Worm (Caenorhabditis elegans) whole organism, L4 larva: Measurements from ENCODE around the gene btb-20.
"Not testable (repeated sequence)": the region's sequence is repeated elsewhere in the genome, so short reads cannot be mapped to it uniquely, and the experiment has no call there.

Source experiments
- D1046.2 ChIP-seq: fragments of 200-800 bp; sonication (Bioruptor generic); IDR thresholded peaks from 2 replicates; pipeline ENCODE4 v1.3.6; 2022; ENCODE audit warnings: missing genetic modification characterization, missing compliant biosample characterization
- F10B5.3 ChIP-seq: sonication (generic microtip); optimal IDR thresholded peaks from 2 replicates; lab custom pipeline; 2016; ENCODE audit warnings: mild to moderate bottlenecking, missing genetic modification characterization, missing compliant biosample characterization
- F44E2.7 ChIP-seq: fragments of 200-800 bp; sonication (Bioruptor generic); IDR thresholded peaks from 2 replicates; pipeline ENCODE4 v2.1.2; 2022; ENCODE audit warnings: missing genetic modification characterization, missing compliant biosample characterization
- F49E8.2 ChIP-seq: sonication (generic microtip); optimal IDR thresholded peaks from 2 replicates; lab custom pipeline; 2016; ENCODE audit warnings: missing compliant biosample characterization, mild to moderate bottlenecking, missing genetic modification characterization, borderline replicate concordance
- T20F7.1 ChIP-seq: fragments of 200-800 bp; sonication (Bioruptor generic); optimal IDR thresholded peaks from 2 replicates; lab custom pipeline; 2018; ENCODE audit warnings: mild to moderate bottlenecking, missing genetic modification characterization, missing compliant biosample characterization
- Y5F2A.4 ChIP-seq: fragments of 200-800 bp; sonication (Bioruptor generic); optimal IDR thresholded peaks from 2 replicates; lab custom pipeline; 2018; ENCODE audit warnings: mild to moderate bottlenecking, missing genetic modification characterization, missing compliant biosample characterization
- ZK337.2 ChIP-seq: fragments of 200-800 bp; sonication (Bioruptor generic); IDR thresholded peaks from 2 replicates; pipeline ENCODE4 v1.3.6; 2022; ENCODE audit warnings: missing genetic modification reagents, missing genetic modification characterization, missing compliant biosample characterization
- aha-1 ChIP-seq: fragments of 150-350 bp; peaks from one replicate; lab custom pipeline; 2014; ENCODE audit warnings: missing biosample characterization, missing genetic modification characterization
- ceh-20 ChIP-seq: fragments of 200-800 bp; sonication (Bioruptor generic); IDR thresholded peaks from 2 replicates; pipeline ENCODE4 v1.3.6; 2022; ENCODE audit warnings: missing genetic modification reagents, missing genetic modification characterization, missing compliant biosample characterization
- dmd-6 ChIP-seq: fragments of 200-800 bp; sonication (Bioruptor generic); IDR thresholded peaks from 2 replicates; pipeline ENCODE4 v1.3.6; 2022; ENCODE audit warnings: missing genetic modification reagents, missing genetic modification characterization, missing compliant biosample characterization
- dmd-8 ChIP-seq: fragments of 200-800 bp; sonication (Bioruptor generic); IDR thresholded peaks from 2 replicates; pipeline ENCODE4 v1.3.6; 2022; ENCODE audit warnings: missing genetic modification characterization, missing compliant biosample characterization
- dmd-9 ChIP-seq: fragments of 200-800 bp; sonication (Bioruptor generic); IDR thresholded peaks from 2 replicates; pipeline ENCODE4 v1.3.6; 2022; ENCODE audit warnings: missing genetic modification reagents, missing genetic modification characterization, missing compliant biosample characterization
- dpl-1 ChIP-seq: fragments of 150-350 bp; optimal IDR thresholded peaks from 2 replicates; lab custom pipeline; 2014; ENCODE audit warnings: missing biosample characterization, missing genetic modification reagents, missing genetic modification characterization
- duxl-1 ChIP-seq: sonication (generic microtip); optimal IDR thresholded peaks from 2 replicates; lab custom pipeline; 2016; ENCODE audit warnings: mild to moderate bottlenecking, missing genetic modification characterization, moderate library complexity, missing compliant biosample characterization; ENCODE audit not compliant: poor library complexity
- dve-1 ChIP-seq: sonication (generic microtip); optimal IDR thresholded peaks from 2 replicates; lab custom pipeline; 2017; ENCODE audit warnings: antibody characterized with exemption, mild to moderate bottlenecking, missing genetic modification characterization, missing compliant biosample characterization; ENCODE audit not compliant: insufficient read depth
- egl-43 ChIP-seq: fragments of 200-800 bp; sonication (Bioruptor generic); IDR thresholded peaks from 2 replicates; pipeline ENCODE4 v1.3.6; 2022; ENCODE audit warnings: missing genetic modification reagents, missing genetic modification characterization, missing compliant biosample characterization
- fkh-10 ChIP-seq: fragments of 150-350 bp; optimal IDR thresholded peaks from 2 replicates; lab custom pipeline; 2014; ENCODE audit warnings: missing biosample characterization, missing genetic modification reagents, missing genetic modification characterization
- hif-1 ChIP-seq, 2 experiments: sonication (generic microtip); optimal IDR thresholded peaks; 2 replicates each; lab custom pipeline; 2016 to 2017; ENCODE audit warnings: missing compliant biosample characterization in 2 of 2, missing genetic modification characterization in 2 of 2, missing genetic modification reagents in 2 of 2, missing genotype in 2 of 2, mild to moderate bottlenecking in 1 of 2
- hlh-30 ChIP-seq: sonication (generic microtip); optimal IDR thresholded peaks from 2 replicates; lab custom pipeline; 2017; ENCODE audit warnings: antibody characterized with exemption, mild to moderate bottlenecking, missing genetic modification characterization, missing compliant biosample characterization; ENCODE audit not compliant: insufficient read depth
- hmg-1.1 ChIP-seq: fragments of 200-800 bp; sonication (Bioruptor generic); IDR thresholded peaks from 2 replicates; pipeline ENCODE4 v1.3.6; 2022; ENCODE audit warnings: missing genetic modification reagents, missing genetic modification characterization, missing compliant biosample characterization
- lin-15B ChIP-seq: fragments of 150-350 bp; sonication (generic microtip); optimal IDR thresholded peaks from 3 replicates; lab custom pipeline; 2014; ENCODE audit warnings: missing biosample characterization, missing genetic modification characterization
- lin-38 ChIP-seq: fragments of 200-800 bp; sonication (Bioruptor generic); IDR thresholded peaks from 2 replicates; pipeline ENCODE4 v1.3.6; 2022; ENCODE audit warnings: missing genetic modification reagents, missing genetic modification characterization, missing compliant biosample characterization
- lsy-2 ChIP-seq, 2 experiments: fragments of 150-350 bp in 1 of 2; sonication (generic microtip) in 1 of 2; optimal IDR thresholded peaks; 2 replicates each; lab custom pipeline; 2014 to 2017; ENCODE audit warnings: missing biosample characterization in 2 of 2, missing genetic modification characterization in 2 of 2
- madf-5 ChIP-seq, 2 experiments: fragments of 200-800 bp; sonication (Bioruptor generic); IDR thresholded peaks; 2 replicates each; pipeline ENCODE4 v1.3.6; 2022; ENCODE audit warnings: missing compliant biosample characterization in 2 of 2, missing genetic modification characterization in 2 of 2
- madf-9 ChIP-seq: fragments of 200-800 bp; sonication (Bioruptor generic); conservative IDR thresholded peaks from 2 replicates; pipeline ENCODE4 v1.3.6; 2022; ENCODE audit warnings: missing genetic modification reagents, missing genetic modification characterization, missing compliant biosample characterization
- mdt-29 ChIP-seq: fragments of 200-800 bp; sonication (Bioruptor generic); IDR thresholded peaks from 2 replicates; pipeline ENCODE4 v1.3.6; 2022; ENCODE audit warnings: missing genetic modification reagents, missing genetic modification characterization, missing compliant biosample characterization
- mep-1 ChIP-seq: fragments of 150-350 bp; sonication (generic microtip); optimal IDR thresholded peaks from 3 replicates; lab custom pipeline; 2014; ENCODE audit warnings: missing biosample characterization, missing genetic modification characterization
- mes-2 ChIP-seq: sonication (generic microtip); optimal IDR thresholded peaks from 2 replicates; lab custom pipeline; 2016; ENCODE audit warnings: missing genotype, mild to moderate bottlenecking, missing genetic modification characterization, missing compliant biosample characterization; ENCODE audit not compliant: poor library complexity, severe bottlenecking
- mxl-2 ChIP-seq: fragments of 200-800 bp; sonication (Bioruptor generic); conservative IDR thresholded peaks from 2 replicates; pipeline ENCODE4 v1.3.6; 2022; ENCODE audit warnings: missing genetic modification reagents, missing genetic modification characterization, missing compliant biosample characterization
- mxl-3 ChIP-seq: fragments of 200-800 bp; sonication (Bioruptor generic); optimal IDR thresholded peaks from 2 replicates; lab custom pipeline; 2018; ENCODE audit warnings: mild to moderate bottlenecking, missing genetic modification characterization, missing compliant biosample characterization
- nhr-102 ChIP-seq: sonication (generic microtip); optimal IDR thresholded peaks from 2 replicates; lab custom pipeline; 2016; ENCODE audit warnings: mild to moderate bottlenecking, missing genetic modification characterization, moderate library complexity, missing compliant biosample characterization
- nhr-237 ChIP-seq: sonication (generic microtip); optimal IDR thresholded peaks from 2 replicates; lab custom pipeline; 2017; ENCODE audit warnings: missing biosample characterization, missing genetic modification characterization
- nhr-41 ChIP-seq: fragments of 200-800 bp; sonication (Bioruptor generic); IDR thresholded peaks from 2 replicates; pipeline ENCODE4 v1.3.6; 2022; ENCODE audit warnings: missing genetic modification reagents, missing genetic modification characterization, missing compliant biosample characterization
- nhr-42 ChIP-seq: fragments of 200-800 bp; sonication (Bioruptor generic); IDR thresholded peaks from 2 replicates; pipeline ENCODE4 v1.3.6; 2022; ENCODE audit warnings: missing genetic modification characterization, missing compliant biosample characterization
- nhr-48 ChIP-seq: sonication (generic microtip); optimal IDR thresholded peaks from 2 replicates; lab custom pipeline; 2016; ENCODE audit warnings: mild to moderate bottlenecking, missing genetic modification characterization, missing compliant biosample characterization
- nhr-76 ChIP-seq: fragments of 150-350 bp; optimal IDR thresholded peaks from 2 replicates; lab custom pipeline; 2014; ENCODE audit warnings: missing biosample characterization, missing genetic modification characterization
- nhr-77 ChIP-seq: fragments of 150-350 bp; optimal IDR thresholded peaks from 2 replicates; lab custom pipeline; 2014; ENCODE audit warnings: missing biosample characterization, missing genetic modification characterization
- pha-4 ChIP-seq, 2 experiments: fragments of 150-350 bp in 1 of 2; fragments of 200-800 bp in 1 of 2; sonication (Bioruptor generic) in 1 of 2; IDR thresholded peaks in 1 of 2; optimal IDR thresholded peaks in 1 of 2; 2 replicates each; pipeline versions ENCODE4 v1.3.6 to Lab custom; 2014 to 2022; ENCODE audit warnings: missing genetic modification characterization in 2 of 2, missing genetic modification reagents in 2 of 2, missing biosample characterization in 1 of 2, missing compliant biosample characterization in 1 of 2
- saeg-2 ChIP-seq: fragments of 200-800 bp; sonication (Bioruptor generic); IDR thresholded peaks from 2 replicates; pipeline ENCODE4 v1.3.6; 2022; ENCODE audit warnings: missing genetic modification reagents, missing genetic modification characterization, missing compliant biosample characterization
- sdz-12 ChIP-seq: fragments of 200-800 bp; sonication (Bioruptor generic); optimal IDR thresholded peaks from 2 replicates; lab custom pipeline; 2018; ENCODE audit warnings: mild to moderate bottlenecking, missing genetic modification characterization, missing compliant biosample characterization
- spr-1 ChIP-seq: sonication (generic microtip); optimal IDR thresholded peaks from 2 replicates; lab custom pipeline; 2016; ENCODE audit warnings: mild to moderate bottlenecking, missing genetic modification characterization, missing compliant biosample characterization
- tag-97 ChIP-seq: fragments of 200-800 bp; sonication (Bioruptor generic); IDR thresholded peaks from 2 replicates; pipeline ENCODE4 v1.3.6; 2022; ENCODE audit warnings: missing genetic modification characterization, missing compliant biosample characterization
- tra-1 ChIP-seq: fragments of 200-800 bp; sonication (Bioruptor generic); IDR thresholded peaks from 2 replicates; pipeline ENCODE4 v1.3.6; 2022; ENCODE audit warnings: missing genetic modification reagents, missing genetic modification characterization, missing compliant biosample characterization
- unc-130 ChIP-seq: sonication (generic microtip); optimal IDR thresholded peaks from 2 replicates; lab custom pipeline; 2016; ENCODE audit warnings: missing genetic modification reagents, missing genetic modification characterization, missing compliant biosample characterization

The btb-20 gene

ce11 chrII:14563766-14564370, 40.5 kb upstream of the btb-20 start:
- TF ChIP-seq unc-130 (peak; percentile 12), lin-38 (GFP tag; lab: Robert Waterston, UW) (peak; percentile 48), mes-2 (peak; percentile 71), hif-1 (tag; optimal IDR thresholded peaks at IDR 0.05; lab: Kevin White, UChicago) (peak in 1 of 2 experiments; percentile 32), lsy-2 (tag; optimal IDR thresholded peaks at IDR 0.05; lab: Kevin White, UChicago) (peak; percentile 15 to 94), ZK337.2 (GFP tag; lab: Robert Waterston, UW) (peak; percentile 69; the same call in 1 of the 2 replicates), nhr-77 (peak; percentile 32), madf-5 (GFP tag; IDR thresholded peaks at IDR 0.05; lab: Robert Waterston, UW) (peak in 1 of 2 experiments; percentile 43; a peak in 1 of 4 replicates), hmg-1.1 (0 out of 2 replicates have a peak, but pooled peaks have one; percentile 44)
- TF ChIP-seq, all 104 proteins: peak for 9; not testable (repeated sequence) for 95

ce11 chrII:14561549-14562115, 38.3 kb upstream of the btb-20 start, which contains the start of gene mog-4:
Gene mog-4, minus strand, starts transcription at chrII:14561599.
- TF ChIP-seq mep-1 (peak; percentile 90), egl-43 (GFP tag; lab: Robert Waterston, UW) (peak; percentile 98), dmd-6 (GFP tag; lab: Robert Waterston, UW) (peak; percentile 100), F44E2.7 (GFP tag; lab: Robert Waterston, UW) (peak; percentile 77; the same call in 1 of the 2 replicates), tag-97 (GFP tag; lab: Robert Waterston, UW) (peak; percentile 100), mxl-3 (GFP tag; lab: Kevin White, UChicago) (peak; percentile 94), fkh-10 (GFP tag; lab: Kevin White, UChicago) (peak; percentile 75), tra-1 (GFP tag; lab: Robert Waterston, UW) (peak; percentile 100), dpl-1 (GFP tag; lab: Kevin White, UChicago) (peak; percentile 79), nhr-42 (GFP tag; lab: Robert Waterston, UW) (peak; percentile 100), T20F7.1 (GFP tag; lab: Kevin White, UChicago) (peak; percentile 95), duxl-1 (peak; percentile 92), pha-4 (GFP tag; IDR thresholded peaks at IDR 0.05; lab: Robert Waterston, UW) (peak; percentile 99), nhr-237 (tag; lab: Kevin White, UChicago) (peak; percentile 54), nhr-76 (peak; percentile 43), lsy-2 (tag; optimal IDR thresholded peaks at IDR 0.05; lab: Kevin White, UChicago) (peak; percentile 97 to 99), hif-1 (tag; optimal IDR thresholded peaks at IDR 0.05; lab: Kevin White, UChicago) (peak; percentile 76 to 96), mdt-29 (GFP tag; lab: Robert Waterston, UW) (peak; percentile 99), hlh-30 (tag; lab: Kevin White, UChicago) (peak; percentile 71), saeg-2 (GFP tag; lab: Robert Waterston, UW) (peak; percentile 98), lin-38 (GFP tag; lab: Robert Waterston, UW) (peak; percentile 98), dmd-9 (GFP tag; lab: Robert Waterston, UW) (peak; percentile 100), spr-1 (tag; lab: Kevin White, UChicago) (peak; percentile 93), nhr-48 (peak; percentile 87), mxl-2 (peak; percentile 94), aha-1 (tag; lab: Kevin White, UChicago) (peak; percentile 84), F10B5.3 (tag; lab: Kevin White, UChicago) (peak; percentile 74), nhr-102 (peak; percentile 95), mes-2 (peak; percentile 98), nhr-41 (GFP tag; lab: Robert Waterston, UW) (peak; percentile 98), hmg-1.1 (peak; percentile 100), dmd-8 (peak; percentile 83), D1046.2 (peak; percentile 98), sdz-12 (GFP tag; lab: Kevin White, UChicago) (peak; percentile 73), F49E8.2 (peak; percentile 84), unc-130 (peak; percentile 98), madf-9 (peak; percentile 100), dve-1 (tag; lab: Kevin White, UChicago) (peak; percentile 94), Y5F2A.4 (GFP tag; lab: Kevin White, UChicago) (peak; percentile 64), ceh-20 (GFP tag; lab: Robert Waterston, UW) (peak; percentile 100), lin-15B (peak; percentile 59)
- TF ChIP-seq pha-4 (tag; optimal IDR thresholded peaks at IDR 0.05; lab: Kevin White, UChicago), result not testable (repeated sequence)
